Worm (Caenorhabditis elegans) whole organism, L4 larva: ENCODE data around the gene srh-42.

Experiments
- F10B5.3 ChIP-seq: sonication (generic microtip); optimal IDR thresholded peaks from 2 replicates; lab custom pipeline; 2016; ENCODE audit warnings: mild to moderate bottlenecking, missing genetic modification characterization, missing compliant biosample characterization
- F26F4.8 ChIP-seq: fragments of 200-800 bp; sonication (Bioruptor generic); conservative IDR thresholded peaks from 2 replicates; pipeline ENCODE4 v1.3.6; 2022; ENCODE audit warnings: missing genetic modification characterization, missing compliant biosample characterization
- R02D3.7 ChIP-seq: fragments of 150-350 bp; sonication (generic microtip); optimal IDR thresholded peaks from 3 replicates; lab custom pipeline; 2014; ENCODE audit warnings: missing biosample characterization, missing genetic modification characterization
- T20F7.1 ChIP-seq: fragments of 200-800 bp; sonication (Bioruptor generic); optimal IDR thresholded peaks from 2 replicates; lab custom pipeline; 2018; ENCODE audit warnings: mild to moderate bottlenecking, missing genetic modification characterization, missing compliant biosample characterization
- T26A8.4 ChIP-seq: fragments of 200-800 bp; sonication (Bioruptor generic); IDR thresholded peaks from 2 replicates; pipeline ENCODE4 v1.3.6; 2022; ENCODE audit warnings: missing genetic modification characterization, missing compliant biosample characterization
- Y105C5A.15 ChIP-seq: fragments of 200-800 bp; sonication (Bioruptor generic); IDR thresholded peaks from 2 replicates; pipeline ENCODE4 v1.3.6; 2022; ENCODE audit warnings: missing genetic modification characterization, missing compliant biosample characterization
- ama-1 ChIP-seq: fragments of 150-350 bp; optimal IDR thresholded peaks from 2 replicates; lab custom pipeline; 2014; ENCODE audit warnings: inconsistent platforms, mixed read lengths
- attf-4 ChIP-seq: sonication (generic microtip); optimal IDR thresholded peaks from 3 replicates; lab custom pipeline; 2017; ENCODE audit warnings: missing biosample characterization, missing genetic modification characterization
- ceh-20 ChIP-seq: fragments of 200-800 bp; sonication (Bioruptor generic); IDR thresholded peaks from 2 replicates; pipeline ENCODE4 v1.3.6; 2022; ENCODE audit warnings: missing genetic modification reagents, missing genetic modification characterization, missing compliant biosample characterization
- ceh-32 ChIP-seq: sonication (generic microtip); optimal IDR thresholded peaks from 2 replicates; lab custom pipeline; 2016; ENCODE audit warnings: mild to moderate bottlenecking, missing genetic modification characterization, missing compliant biosample characterization; ENCODE audit not compliant: poor library complexity
- ceh-62 ChIP-seq: sonication (generic microtip); optimal IDR thresholded peaks from 2 replicates; lab custom pipeline; 2017; ENCODE audit warnings: missing biosample characterization, missing genetic modification characterization
- ctbp-1 ChIP-seq: fragments of 200-800 bp; sonication (Bioruptor generic); IDR thresholded peaks from 2 replicates; pipeline ENCODE4 v1.3.6; 2022; ENCODE audit warnings: missing genetic modification reagents, missing genetic modification characterization, missing compliant biosample characterization
- daf-16 ChIP-seq, 3 experiments: sonication (generic microtip); optimal IDR thresholded peaks; 2 replicates each; lab custom pipeline; 2016 to 2017; ENCODE audit warnings: missing genetic modification characterization in 3 of 3, missing genetic modification reagents in 3 of 3, mild to moderate bottlenecking in 2 of 3, missing compliant biosample characterization in 2 of 3, missing biosample characterization in 1 of 3, moderate library complexity in 1 of 3
- duxl-1 ChIP-seq: sonication (generic microtip); optimal IDR thresholded peaks from 2 replicates; lab custom pipeline; 2016; ENCODE audit warnings: mild to moderate bottlenecking, missing genetic modification characterization, moderate library complexity, missing compliant biosample characterization; ENCODE audit not compliant: poor library complexity
- egl-27 ChIP-seq: sonication (generic microtip); optimal IDR thresholded peaks from 3 replicates; lab custom pipeline; 2017; ENCODE audit warnings: missing biosample characterization, missing genetic modification reagents, missing genetic modification characterization
- egl-43 ChIP-seq: fragments of 200-800 bp; sonication (Bioruptor generic); IDR thresholded peaks from 2 replicates; pipeline ENCODE4 v1.3.6; 2022; ENCODE audit warnings: missing genetic modification reagents, missing genetic modification characterization, missing compliant biosample characterization
- hif-1 ChIP-seq, 2 experiments: sonication (generic microtip); optimal IDR thresholded peaks; 2 replicates each; lab custom pipeline; 2016 to 2017; ENCODE audit warnings: missing compliant biosample characterization in 2 of 2, missing genetic modification characterization in 2 of 2, missing genetic modification reagents in 2 of 2, missing genotype in 2 of 2, mild to moderate bottlenecking in 1 of 2
- hlh-11 ChIP-seq: fragments of 200-800 bp; sonication (Bioruptor generic); optimal IDR thresholded peaks from 2 replicates; lab custom pipeline; 2018; ENCODE audit warnings: mild to moderate bottlenecking, missing genetic modification characterization, missing compliant biosample characterization
- hmg-1.1 ChIP-seq: fragments of 200-800 bp; sonication (Bioruptor generic); IDR thresholded peaks from 2 replicates; pipeline ENCODE4 v1.3.6; 2022; ENCODE audit warnings: missing genetic modification reagents, missing genetic modification characterization, missing compliant biosample characterization
- jun-1 ChIP-seq: fragments of 150-350 bp; optimal IDR thresholded peaks from 2 replicates; lab custom pipeline; 2014; ENCODE audit warnings: missing biosample characterization, missing genetic modification reagents, missing genetic modification characterization
- lin-1 ChIP-seq: fragments of 200-800 bp; sonication (Bioruptor generic); IDR thresholded peaks from 2 replicates; pipeline ENCODE4 v1.3.6; 2022; ENCODE audit warnings: missing genetic modification reagents, missing genetic modification characterization, missing compliant biosample characterization
- lin-13 ChIP-seq: fragments of 150-350 bp; optimal IDR thresholded peaks from 2 replicates; lab custom pipeline; 2014; ENCODE audit warnings: missing biosample characterization, missing genetic modification reagents, missing genetic modification characterization
- lin-15B ChIP-seq: fragments of 150-350 bp; sonication (generic microtip); optimal IDR thresholded peaks from 3 replicates; lab custom pipeline; 2014; ENCODE audit warnings: missing biosample characterization, missing genetic modification characterization
- lir-3 ChIP-seq: sonication (generic microtip); optimal IDR thresholded peaks from 2 replicates; lab custom pipeline; 2016; ENCODE audit warnings: mild to moderate bottlenecking, missing genetic modification characterization, missing compliant biosample characterization
- lsy-2 ChIP-seq, 2 experiments: fragments of 150-350 bp in 1 of 2; sonication (generic microtip) in 1 of 2; optimal IDR thresholded peaks; 2 replicates each; lab custom pipeline; 2014 to 2017; ENCODE audit warnings: missing biosample characterization in 2 of 2, missing genetic modification characterization in 2 of 2
- madf-5 ChIP-seq, 2 experiments: fragments of 200-800 bp; sonication (Bioruptor generic); IDR thresholded peaks; 2 replicates each; pipeline ENCODE4 v1.3.6; 2022; ENCODE audit warnings: missing compliant biosample characterization in 2 of 2, missing genetic modification characterization in 2 of 2
- madf-9 ChIP-seq: fragments of 200-800 bp; sonication (Bioruptor generic); conservative IDR thresholded peaks from 2 replicates; pipeline ENCODE4 v1.3.6; 2022; ENCODE audit warnings: missing genetic modification reagents, missing genetic modification characterization, missing compliant biosample characterization
- mes-2 ChIP-seq: sonication (generic microtip); optimal IDR thresholded peaks from 2 replicates; lab custom pipeline; 2016; ENCODE audit warnings: missing genotype, mild to moderate bottlenecking, missing genetic modification characterization, missing compliant biosample characterization; ENCODE audit not compliant: poor library complexity, severe bottlenecking
- nhr-10 ChIP-seq: fragments of 150-350 bp; optimal IDR thresholded peaks from 2 replicates; lab custom pipeline; 2014; ENCODE audit warnings: missing biosample characterization, missing genetic modification characterization
- nhr-102 ChIP-seq: sonication (generic microtip); optimal IDR thresholded peaks from 2 replicates; lab custom pipeline; 2016; ENCODE audit warnings: mild to moderate bottlenecking, missing genetic modification characterization, moderate library complexity, missing compliant biosample characterization
- nhr-11 ChIP-seq: fragments of 150-350 bp; optimal IDR thresholded peaks from 2 replicates; lab custom pipeline; 2014; ENCODE audit warnings: missing biosample characterization, missing genetic modification characterization
- nhr-28 ChIP-seq: fragments of 150-350 bp; optimal IDR thresholded peaks from 2 replicates; lab custom pipeline; 2014; ENCODE audit warnings: missing biosample characterization, missing genetic modification characterization
- nhr-42 ChIP-seq: fragments of 200-800 bp; sonication (Bioruptor generic); IDR thresholded peaks from 2 replicates; pipeline ENCODE4 v1.3.6; 2022; ENCODE audit warnings: missing genetic modification characterization, missing compliant biosample characterization
- nhr-48 ChIP-seq: sonication (generic microtip); optimal IDR thresholded peaks from 2 replicates; lab custom pipeline; 2016; ENCODE audit warnings: mild to moderate bottlenecking, missing genetic modification characterization, missing compliant biosample characterization
- nhr-6 ChIP-seq: fragments of 150-350 bp; optimal IDR thresholded peaks from 2 replicates; lab custom pipeline; 2014; ENCODE audit warnings: missing biosample characterization, missing genetic modification characterization
- pha-4 ChIP-seq, 2 experiments: fragments of 150-350 bp in 1 of 2; fragments of 200-800 bp in 1 of 2; sonication (Bioruptor generic) in 1 of 2; IDR thresholded peaks in 1 of 2; optimal IDR thresholded peaks in 1 of 2; 2 replicates each; pipeline versions ENCODE4 v1.3.6 to Lab custom; 2014 to 2022; ENCODE audit warnings: missing genetic modification characterization in 2 of 2, missing genetic modification reagents in 2 of 2, missing biosample characterization in 1 of 2, missing compliant biosample characterization in 1 of 2
- php-3 ChIP-seq: fragments of 200-800 bp; sonication (Bioruptor generic); IDR thresholded peaks from 2 replicates; pipeline ENCODE4 v1.3.6; 2022; ENCODE audit warnings: missing genetic modification reagents, missing genetic modification characterization, missing compliant biosample characterization
- pqm-1 ChIP-seq: sonication (generic microtip); optimal IDR thresholded peaks from 2 replicates; lab custom pipeline; 2017; ENCODE audit warnings: missing biosample characterization, missing genetic modification characterization
- rbr-2 ChIP-seq: sonication (generic microtip); optimal IDR thresholded peaks from 2 replicates; lab custom pipeline; 2016; ENCODE audit warnings: missing genotype, missing genetic modification characterization, missing compliant biosample characterization
- set-16 ChIP-seq: fragments of 200-800 bp; sonication (Bioruptor generic); IDR thresholded peaks from 2 replicates; pipeline ENCODE4 v1.3.6; 2022; ENCODE audit warnings: missing genetic modification reagents, missing genetic modification characterization, missing compliant biosample characterization
- snpc-1.2 ChIP-seq: fragments of 200-800 bp; sonication (Bioruptor generic); IDR thresholded peaks from 2 replicates; pipeline ENCODE4 v1.3.6; 2022; ENCODE audit warnings: missing genetic modification reagents, missing genetic modification characterization, missing compliant biosample characterization
- snpc-4 ChIP-seq: fragments of 150-350 bp; optimal IDR thresholded peaks from 2 replicates; lab custom pipeline; 2014; ENCODE audit warnings: missing biosample characterization, missing genetic modification characterization
- spr-1 ChIP-seq: sonication (generic microtip); optimal IDR thresholded peaks from 2 replicates; lab custom pipeline; 2016; ENCODE audit warnings: mild to moderate bottlenecking, missing genetic modification characterization, missing compliant biosample characterization
- spr-3 ChIP-seq: fragments of 200-800 bp; sonication (Bioruptor generic); optimal IDR thresholded peaks from 2 replicates; lab custom pipeline; 2018; ENCODE audit warnings: mild to moderate bottlenecking, missing genetic modification characterization, missing compliant biosample characterization
- tag-97 ChIP-seq: fragments of 200-800 bp; sonication (Bioruptor generic); IDR thresholded peaks from 2 replicates; pipeline ENCODE4 v1.3.6; 2022; ENCODE audit warnings: missing genetic modification characterization, missing compliant biosample characterization
- tra-1 ChIP-seq: fragments of 200-800 bp; sonication (Bioruptor generic); IDR thresholded peaks from 2 replicates; pipeline ENCODE4 v1.3.6; 2022; ENCODE audit warnings: missing genetic modification reagents, missing genetic modification characterization, missing compliant biosample characterization
- ztf-11 ChIP-seq: fragments of 150-350 bp; optimal IDR thresholded peaks from 2 replicates; lab custom pipeline; 2014; ENCODE audit warnings: missing biosample characterization, missing genetic modification characterization

The srh-42 gene

DNA sequence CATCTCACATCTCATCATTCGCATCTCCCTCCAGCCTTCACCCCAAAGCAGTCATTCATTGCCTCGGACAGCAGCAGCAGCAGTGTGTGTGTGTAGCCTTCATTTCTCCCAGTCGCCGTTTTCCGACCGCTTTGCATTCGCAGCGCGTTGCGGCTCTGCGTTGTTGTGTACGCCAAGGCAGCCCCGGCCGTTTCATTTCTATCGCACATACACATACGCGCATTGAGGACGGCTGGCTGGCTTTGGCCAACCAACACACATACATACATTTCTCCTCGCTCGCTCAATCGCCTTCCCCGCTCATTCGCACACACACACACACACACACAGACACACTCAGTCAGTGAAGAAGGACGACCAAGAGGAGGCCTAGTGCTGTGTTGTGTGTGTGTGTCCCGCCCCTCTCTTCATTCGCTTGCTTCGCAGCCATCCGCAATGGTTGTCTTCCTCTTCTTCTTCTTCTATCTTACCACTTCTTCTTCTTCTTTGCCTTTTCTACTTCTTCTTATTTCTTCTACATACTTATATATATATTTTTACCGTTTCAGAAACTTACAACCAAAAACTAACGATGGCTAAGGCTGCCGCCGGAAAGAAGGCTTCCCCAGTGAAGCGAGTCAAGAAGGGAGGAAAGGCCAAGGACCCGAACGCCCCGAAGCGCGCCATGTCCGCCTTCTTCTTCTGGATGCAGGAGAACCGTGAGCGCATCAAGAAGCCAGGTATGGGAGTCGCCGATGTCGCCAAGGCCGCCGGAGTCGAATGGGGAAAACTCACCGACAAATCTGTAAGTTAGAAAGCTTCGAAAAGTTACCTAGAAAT is 38.5 kb downstream of the srh-42 start, which contains the start of gene hmg-1.1 (continued):
- no peak for TF ChIP-seq F26F4.8 (GFP tag; lab: Robert Waterston, UW)
- TF ChIP-seq R02D3.7 (tag; lab: Kevin White, UChicago): no peak
- TF ChIP-seq lin-13: peak; percentile 95
- no peak for TF ChIP-seq tag-97 (GFP tag; lab: Robert Waterston, UW)
- peak; percentile 89 for TF ChIP-seq rbr-2 (tag; lab: Kevin White, UChicago)
- TF ChIP-seq pha-4 (GFP tag; IDR thresholded peaks at IDR 0.05; lab: Robert Waterston, UW): peak; percentile 53; the same call in 1 of the 2 replicates
- peak; percentile 46 for TF ChIP-seq pha-4 (tag; optimal IDR thresholded peaks at IDR 0.05; lab: Kevin White, UChicago)
- TF ChIP-seq pqm-1 (tag; lab: Kevin White, UChicago): peak; percentile 22
- peak; percentile 83 for TF ChIP-seq ctbp-1
- peak; percentile 66 for TF ChIP-seq lin-1 (GFP tag; lab: Robert Waterston, UW)
- peak; percentile 66 for TF ChIP-seq spr-3
- peak; percentile 65 for TF ChIP-seq tra-1
- peak; percentile 76 for TF ChIP-seq T20F7.1
- TF ChIP-seq lin-15B (tag; lab: Kevin White, UChicago): no peak
- TF ChIP-seq attf-4 (tag; lab: Kevin White, UChicago): no peak
- peak; percentile 83 for TF ChIP-seq nhr-28 (tag; lab: Kevin White, UChicago)
- TF ChIP-seq spr-1 (tag; lab: Kevin White, UChicago): peak; percentile 43
- TF ChIP-seq madf-9: peak; percentile 40; the same call in 1 of the 2 replicates
- peak; percentile 44 for TF ChIP-seq nhr-10 (tag; lab: Kevin White, UChicago)
- TF ChIP-seq ama-1: peak; percentile 40
- peak; percentile 51 for TF ChIP-seq jun-1 (tag; lab: Kevin White, UChicago)
- peak; percentile 55 for TF ChIP-seq nhr-6 (tag; lab: Kevin White, UChicago)
- no peak for TF ChIP-seq ztf-11 (tag; lab: Kevin White, UChicago)
- no peak for TF ChIP-seq ceh-32 (tag; lab: Kevin White, UChicago)
- TF ChIP-seq madf-5 (GFP tag; IDR thresholded peaks at IDR 0.05; lab: Robert Waterston, UW): 0 out of 4 replicates have a peak, but pooled peaks of 1 of the 2 experiments have one; percentile 9
- TF ChIP-seq ceh-20: peak; percentile 55; the same call in 1 of the 2 replicates

- TF ChIP-seq daf-16 (GFP tag; optimal IDR thresholded peaks at IDR 0.05; lab: Kevin White, UChicago): no peak
- TF ChIP-seq daf-16 (tag; optimal IDR thresholded peaks at IDR 0.05; lab: Kevin White, UChicago): peak; percentile 57
- no peak for TF ChIP-seq madf-5 (GFP tag; IDR thresholded peaks at IDR 0.05; lab: Robert Waterston, UW)
- TF ChIP-seq mes-2 (tag; lab: Kevin White, UChicago): peak; percentile 73
- TF ChIP-seq Y105C5A.15: no peak
- TF ChIP-seq hlh-11 (tag; lab: Kevin White, UChicago): peak; percentile 72
- TF ChIP-seq nhr-102 (tag; lab: Kevin White, UChicago): no peak
- peak; percentile 45; the same call in 1 of the 2 replicates for TF ChIP-seq madf-9
- TF ChIP-seq ceh-32 (tag; lab: Kevin White, UChicago): no peak
- peak; percentile 88 for TF ChIP-seq hmg-1.1 (GFP tag; lab: Robert Waterston, UW)
- TF ChIP-seq jun-1 (tag; lab: Kevin White, UChicago): no peak
- TF ChIP-seq T26A8.4 (GFP tag; lab: Robert Waterston, UW): no peak
- TF ChIP-seq snpc-4: no peak
- TF ChIP-seq hif-1 (tag; optimal IDR thresholded peaks at IDR 0.05; lab: Kevin White, UChicago): peak in 1 of 2 experiments; percentile 38
- TF ChIP-seq egl-43 (GFP tag; lab: Robert Waterston, UW): no peak
- TF ChIP-seq set-16 (GFP tag; lab: Robert Waterston, UW): peak; percentile 5; the same call in 1 of the 2 replicates
- TF ChIP-seq nhr-48 (tag; lab: Kevin White, UChicago): no peak
- peak; percentile 53 for TF ChIP-seq nhr-11 (tag; lab: Kevin White, UChicago)
- no peak for TF ChIP-seq ceh-62 (tag; lab: Kevin White, UChicago)
- TF ChIP-seq lin-13: peak; percentile 7
- no peak for TF ChIP-seq duxl-1 (tag; lab: Kevin White, UChicago)
- TF ChIP-seq snpc-1.2 (GFP tag; lab: Robert Waterston, UW): no peak
- peak; percentile 4 to 54 for TF ChIP-seq lsy-2 (tag; optimal IDR thresholded peaks at IDR 0.05; lab: Kevin White, UChicago)
- no peak for TF ChIP-seq F10B5.3
- TF ChIP-seq nhr-42: peak; percentile 5; the same call in 1 of the 2 replicates
- TF ChIP-seq php-3 (GFP tag; lab: Robert Waterston, UW): 0 out of 2 replicates have a peak, but pooled peaks have one; percentile 7
- TF ChIP-seq lir-3 (tag; lab: Kevin White, UChicago): no peak
- TF ChIP-seq egl-27 (tag; lab: Kevin White, UChicago): no peak
- TF ChIP-seq nhr-10 (tag; lab: Kevin White, UChicago): no peak
Measured at ce11 chrII:14249489-14249888, 39.4 kb downstream of the srh-42 start.
